Worm (Caenorhabditis elegans): ENCODE data around the gene Y2H9A.4.

The Y2H9A.4 gene

ce11 chrV:13417513-13417912 is 28.2 kb upstream of the Y2H9A.4 start, which contains the start of gene F53F1.6:
Gene F53F1.6 (minus strand): TSS chrV:13417613.
- no peak for TF ChIP-seq swsn-7 (tag; optimal IDR thresholded peaks at IDR 0.05)
- no peak for TF ChIP-seq ets-5 (GFP tag; IDR thresholded peaks at IDR 0.05)
- no peak for TF ChIP-seq sup-37 (GFP tag; optimal IDR thresholded peaks at IDR 0.05)
- no peak for TF ChIP-seq ces-1 (GFP tag; optimal IDR thresholded peaks at IDR 0.05)
- TF ChIP-seq lin-15B (tag; optimal IDR thresholded peaks at IDR 0.05) = no peak
- no peak for TF ChIP-seq C04F5.9 (tag; optimal IDR thresholded peaks at IDR 0.05)
- no peak for TF ChIP-seq snpc-4 (tag; optimal IDR thresholded peaks at IDR 0.05)

ce11 chrV:13420640-13421039 is 25.1 kb upstream of the Y2H9A.4 start, which contains the start of gene srv-8:
Gene srv-8 (minus strand): TSS chrV:13420740.
- TF ChIP-seq egl-13 (tag; optimal IDR thresholded peaks at IDR 0.05) (no peak), sox-4 (tag; optimal IDR thresholded peaks at IDR 0.05) (no peak), pqm-1 (tag; optimal IDR thresholded peaks at IDR 0.05) (no peak), tlp-1 (tag; optimal IDR thresholded peaks at IDR 0.05) (no peak), fkh-8 (tag; optimal IDR thresholded peaks at IDR 0.05) (peak; percentile 45)

- TF ChIP-seq elt-2 (tag; optimal IDR thresholded peaks at IDR 0.05) (peak; percentile 90), irx-1 (tag; optimal IDR thresholded peaks at IDR 0.05) (no peak)
Measured at ce11 chrV:13421697-13422096, 24.0 kb upstream of the Y2H9A.4 start.

- no peak for TF ChIP-seq efl-1 (optimal IDR thresholded peaks at IDR 0.05)
- no peak for TF ChIP-seq efl-1 (GFP tag; optimal IDR thresholded peaks at IDR 0.05 in 1 of 2)
- no peak for TF ChIP-seq unc-86 (tag; optimal IDR thresholded peaks at IDR 0.05)
- no peak for TF ChIP-seq C16A3.4 (tag; optimal IDR thresholded peaks at IDR 0.05)
- no peak for TF ChIP-seq zag-1 (tag; optimal IDR thresholded peaks at IDR 0.05)
- TF ChIP-seq nhr-77 (tag; optimal IDR thresholded peaks at IDR 0.05) = no peak
Measured at ce11 chrV:13423045-13423444, 22.7 kb upstream of the Y2H9A.4 start, which contains the start of gene srv-9. Gene srv-9 (minus strand): TSS chrV:13423145.

ce11 chrV:13423608-13424007 is 22.1 kb upstream of the Y2H9A.4 start, which contains the start of gene srv-10:
Gene srv-10 (plus strand): TSS chrV:13423908.
- no peak for TF ChIP-seq aly-2 (tag; optimal IDR thresholded peaks at IDR 0.05)

ce11 chrV:13426764-13427163 is 18.9 kb upstream of the Y2H9A.4 start, which contains the start of gene srd-18:
Gene srd-18 (minus strand): TSS chrV:13426864.
- TF ChIP-seq sox-4 (tag; optimal IDR thresholded peaks at IDR 0.05) (no peak), dpl-1 (GFP tag; optimal IDR thresholded peaks at IDR 0.05) (no peak), xbp-1 (tag; optimal IDR thresholded peaks at IDR 0.05) (no peak)

ce11 chrV:13427378-13427777 is 18.3 kb upstream of the Y2H9A.4 start:
- TF ChIP-seq Y116A8C.19 (tag; optimal IDR thresholded peaks at IDR 0.05; ENCODE audit: borderline replicate concordance) = no peak
- TF ChIP-seq hlh-4 (tag; optimal IDR thresholded peaks at IDR 0.05) = peak; percentile 52
- TF ChIP-seq skn-1 (tag; optimal IDR thresholded peaks at IDR 0.05) = no peak
- TF ChIP-seq mef-2 (tag; optimal IDR thresholded peaks at IDR 0.05) = no peak

- TF ChIP-seq jun-1 (tag; optimal IDR thresholded peaks at IDR 0.05) = no peak
- TF ChIP-seq lir-3 (tag; optimal IDR thresholded peaks at IDR 0.05; ENCODE audit: poor library complexity) = no peak
- no peak for TF ChIP-seq elt-3 (tag; optimal IDR thresholded peaks at IDR 0.05)
- no peak for TF ChIP-seq xbp-1 (tag; optimal IDR thresholded peaks at IDR 0.05)
- TF ChIP-seq hlh-17 (GFP tag; optimal IDR thresholded peaks at IDR 0.05; ENCODE audit: borderline replicate concordance) = no peak
- TF ChIP-seq egl-13 (tag; optimal IDR thresholded peaks at IDR 0.05) = no peak
- TF ChIP-seq C16A3.4 (tag; optimal IDR thresholded peaks at IDR 0.05) = no peak
- no peak for TF ChIP-seq lin-13 (GFP tag; optimal IDR thresholded peaks at IDR 0.05)
- no peak for TF ChIP-seq nhr-71 (tag; optimal IDR thresholded peaks at IDR 0.05)
- no peak for TF ChIP-seq efl-1 (optimal IDR thresholded peaks at IDR 0.05)
- no peak for TF ChIP-seq efl-1 (GFP tag; optimal IDR thresholded peaks at IDR 0.05 in 1 of 2)
- no peak for TF ChIP-seq nhr-20 (tag; optimal IDR thresholded peaks at IDR 0.05)
- TF ChIP-seq nhr-85 (tag) = no peak
- TF ChIP-seq nhr-84 (tag; optimal IDR thresholded peaks at IDR 0.05) = no peak
- TF ChIP-seq pax-3 (tag; optimal IDR thresholded peaks at IDR 0.05) = no peak
- no peak for TF ChIP-seq ces-1 (GFP tag; optimal IDR thresholded peaks at IDR 0.05)
- no peak for TF ChIP-seq efl-3 (GFP tag; optimal IDR thresholded peaks at IDR 0.05)
Measured at ce11 chrV:13428660-13429059, 17.0 kb upstream of the Y2H9A.4 start, which contains the start of gene srd-19. Gene srd-19 (minus strand): TSS chrV:13428760.
